Fruit fly (Drosophila melanogaster) whole organism, embryonic: ENCODE results near the gene Smox.

ENCODE experiments used
- Antp ChIP-seq: fragments of 200-800 bp; sonication (Bioruptor generic); optimal IDR thresholded peaks from 3 replicates; lab custom pipeline; 2016; ENCODE audit warnings: missing biosample characterization, missing genetic modification characterization
- CG1024 ChIP-seq: fragments of 200-800 bp; sonication (Bioruptor generic); IDR thresholded peaks from 2 replicates; pipeline ENCODE4 v1.3.6; 2022; ENCODE audit warnings: missing biosample characterization, missing genetic modification characterization
- CG10431 ChIP-seq: fragments of 200-800 bp; sonication (Bioruptor generic); optimal IDR thresholded peaks from 3 replicates; lab custom pipeline; 2018; ENCODE audit warnings: missing biosample characterization, mild to moderate bottlenecking, missing genetic modification characterization
- CG10543 ChIP-seq: fragments of 200-800 bp; sonication (Bioruptor generic); optimal IDR thresholded peaks from 3 replicates; lab custom pipeline; 2017; ENCODE audit warnings: missing biosample characterization, mild to moderate bottlenecking, missing genetic modification characterization, moderate library complexity
- CG10565 ChIP-seq: fragments of 200-800 bp; sonication (Bioruptor generic); optimal IDR thresholded peaks from 3 replicates; lab custom pipeline; 2016; ENCODE audit warnings: missing biosample characterization, mild to moderate bottlenecking, missing genetic modification characterization
- CG12219 ChIP-seq: fragments of 200-800 bp; sonication (Bioruptor generic); optimal IDR thresholded peaks from 3 replicates; lab custom pipeline; 2018; ENCODE audit warnings: missing biosample characterization, mild to moderate bottlenecking, missing genetic modification characterization
- CG12769 ChIP-seq: fragments of 200-800 bp; sonication (Bioruptor generic); optimal IDR thresholded peaks from 2 replicates; lab custom pipeline; 2019; ENCODE audit warnings: missing biosample characterization, mild to moderate bottlenecking, missing genetic modification characterization, moderate library complexity
- CG13424 ChIP-seq: fragments of 200-800 bp; sonication (Bioruptor generic); optimal IDR thresholded peaks from 2 replicates; lab custom pipeline; 2019; ENCODE audit warnings: missing biosample characterization, mild to moderate bottlenecking, missing genetic modification characterization, moderate library complexity
- CG1647 ChIP-seq: fragments of 200-800 bp; sonication (Bioruptor generic); optimal IDR thresholded peaks from 3 replicates; lab custom pipeline; 2016; ENCODE audit warnings: missing biosample characterization, missing genetic modification characterization
- CG17359 ChIP-seq: fragments of 200-800 bp; sonication (Bioruptor generic); optimal IDR thresholded peaks from 3 replicates; lab custom pipeline; 2018; ENCODE audit warnings: missing biosample characterization, mild to moderate bottlenecking, missing genetic modification characterization, moderate library complexity
- CG17612 ChIP-seq: fragments of 200-800 bp; sonication (Bioruptor generic); IDR thresholded peaks from 2 replicates; pipeline ENCODE4 v1.3.6; 2022; ENCODE audit warnings: missing biosample characterization, missing genetic modification characterization
- CG1792 ChIP-seq: fragments of 200-800 bp; sonication (Bioruptor generic); optimal IDR thresholded peaks from 2 replicates; lab custom pipeline; 2016; ENCODE audit warnings: missing biosample characterization, missing genetic modification characterization
- CG2116 ChIP-seq: fragments of 200-800 bp; sonication (Bioruptor generic); optimal IDR thresholded peaks from 3 replicates; lab custom pipeline; 2018; ENCODE audit warnings: missing biosample characterization, mild to moderate bottlenecking, missing genetic modification characterization
- CG2120 ChIP-seq: fragments of 200-800 bp; sonication (Bioruptor generic); optimal IDR thresholded peaks from 3 replicates; lab custom pipeline; 2016; ENCODE audit warnings: missing biosample characterization, missing genetic modification characterization
- CG33213 ChIP-seq: fragments of 200-800 bp; sonication (Bioruptor generic); optimal IDR thresholded peaks from 3 replicates; lab custom pipeline; 2016; ENCODE audit warnings: missing biosample characterization, missing genetic modification characterization
- CG42726 ChIP-seq: fragments of 200-800 bp; sonication (Bioruptor generic); IDR thresholded peaks from 2 replicates; pipeline ENCODE4 v1.3.6; 2022; ENCODE audit warnings: missing biosample characterization, missing genetic modification characterization; ENCODE audit not compliant: partially characterized antibody
- CG6272 ChIP-seq: fragments of 200-800 bp; sonication (Bioruptor generic); IDR thresholded peaks from 2 replicates; pipeline ENCODE4 v1.3.6; 2022; ENCODE audit warnings: missing biosample characterization, missing genetic modification characterization
- D19B ChIP-seq: fragments of 200-800 bp; sonication (Bioruptor generic); optimal IDR thresholded peaks from 2 replicates; lab custom pipeline; 2017; ENCODE audit warnings: missing biosample characterization, mild to moderate bottlenecking, missing genetic modification characterization
- Dip2 ChIP-seq: fragments of 200-800 bp; sonication (Bioruptor generic); IDR thresholded peaks from 2 replicates; pipeline ENCODE4 v1.3.6; 2022; ENCODE audit warnings: missing biosample characterization, missing genetic modification characterization
- Fer1 ChIP-seq: fragments of 200-800 bp; sonication (Bioruptor generic); optimal IDR thresholded peaks from 2 replicates; lab custom pipeline; 2017; ENCODE audit warnings: missing biosample characterization, mild to moderate bottlenecking, missing genetic modification characterization
- HHEX ChIP-seq: fragments of 200-800 bp; sonication (Bioruptor generic); optimal IDR thresholded peaks from 3 replicates; lab custom pipeline; 2017; ENCODE audit warnings: missing biosample characterization, mild to moderate bottlenecking, missing genetic modification characterization, missing genetic modification reagents
- NC2α ChIP-seq: fragments of 200-800 bp; sonication (Bioruptor generic); optimal IDR thresholded peaks from 2 replicates; lab custom pipeline; 2016; ENCODE audit warnings: missing biosample characterization, missing genetic modification characterization
- Nf-YC ChIP-seq: fragments of 200-800 bp; optimal IDR thresholded peaks from 3 replicates; lab custom pipeline; 2019; ENCODE audit warnings: missing biosample characterization, mild to moderate bottlenecking, missing genetic modification characterization, moderate library complexity
- NfI ChIP-seq: fragments of 200-800 bp; sonication (Bioruptor generic); optimal IDR thresholded peaks from 3 replicates; lab custom pipeline; 2018; ENCODE audit warnings: missing biosample characterization, mild to moderate bottlenecking, missing genetic modification characterization, moderate library complexity
- Oaz ChIP-seq: fragments of 200-800 bp; sonication (Bioruptor generic); IDR thresholded peaks from 2 replicates; pipeline ENCODE4 v1.3.6; 2022; ENCODE audit warnings: missing biosample characterization, missing genetic modification characterization
- Rfx ChIP-seq: fragments of 200-800 bp; sonication (Bioruptor generic); IDR thresholded peaks from 2 replicates; pipeline ENCODE4 v1.3.6; 2022; ENCODE audit warnings: missing biosample characterization, missing genetic modification characterization
- Taf1 ChIP-seq: fragments of 200-800 bp; sonication (Bioruptor generic); IDR thresholded peaks from 2 replicates; pipeline ENCODE4 v1.3.6; 2022; ENCODE audit warnings: missing biosample characterization, missing genetic modification characterization
- ash1 ChIP-seq: fragments of 200-800 bp; sonication (Bioruptor generic); optimal IDR thresholded peaks from 2 replicates; lab custom pipeline; 2018; ENCODE audit warnings: missing biosample characterization, mild to moderate bottlenecking, missing genetic modification characterization
- az2 ChIP-seq: fragments of 200-800 bp; sonication (Bioruptor generic); optimal IDR thresholded peaks from 3 replicates; lab custom pipeline; 2016; ENCODE audit warnings: missing biosample characterization, missing genetic modification characterization
- bsh ChIP-seq, 2 experiments: fragments of 200-800 bp; sonication (Bioruptor generic); optimal IDR thresholded peaks; 2 replicates each; lab custom pipeline; 2017 to 2018; ENCODE audit warnings: mild to moderate bottlenecking in 2 of 2, missing biosample characterization in 2 of 2, missing genetic modification characterization in 2 of 2, moderate library complexity in 1 of 2
- caup ChIP-seq: fragments of 200-800 bp; sonication (Bioruptor generic); optimal IDR thresholded peaks from 3 replicates; lab custom pipeline; 2017; ENCODE audit warnings: missing biosample characterization, mild to moderate bottlenecking, missing genetic modification characterization, moderate library complexity; ENCODE audit not compliant: severe bottlenecking
- dmrt11E ChIP-seq: fragments of 200-800 bp; sonication (Bioruptor generic); optimal IDR thresholded peaks from 3 replicates; lab custom pipeline; 2018; ENCODE audit warnings: missing biosample characterization, mild to moderate bottlenecking, missing genetic modification characterization, moderate library complexity
- fd3F ChIP-seq: fragments of 200-800 bp; sonication (Bioruptor generic); optimal IDR thresholded peaks from 2 replicates; lab custom pipeline; 2018; ENCODE audit warnings: missing biosample characterization, mild to moderate bottlenecking, missing genetic modification characterization, moderate library complexity
- gsb-n ChIP-seq: fragments of 200-800 bp; sonication (Bioruptor generic); optimal IDR thresholded peaks from 3 replicates; lab custom pipeline; 2018; ENCODE audit warnings: missing biosample characterization, mild to moderate bottlenecking, missing genetic modification characterization
- ham ChIP-seq: fragments of 200-800 bp; sonication (Bioruptor generic); IDR thresholded peaks from 2 replicates; pipeline ENCODE4 v1.3.6; 2022; ENCODE audit warnings: missing biosample characterization, missing genetic modification characterization
- her ChIP-seq: fragments of 200-800 bp; sonication (Bioruptor generic); optimal IDR thresholded peaks from 2 replicates; lab custom pipeline; 2016; ENCODE audit warnings: missing biosample characterization, missing genetic modification characterization
- inv ChIP-seq: fragments of 200-800 bp; sonication (Bioruptor generic); IDR thresholded peaks from 2 replicates; pipeline ENCODE4 v1.3.6; 2022; ENCODE audit warnings: missing biosample characterization, missing genetic modification characterization; ENCODE audit not compliant: partially characterized antibody
- ken ChIP-seq: fragments of 200-800 bp; sonication (Bioruptor generic); IDR thresholded peaks from 3 replicates; pipeline ENCODE4 v1.3.6; 2022; ENCODE audit warnings: missing biosample characterization, missing genetic modification characterization
- klu ChIP-seq: fragments of 200-800 bp; sonication (Bioruptor generic); IDR thresholded peaks from 2 replicates; pipeline ENCODE4 v1.3.6; 2022; ENCODE audit warnings: missing biosample characterization, missing genetic modification characterization
- lbe ChIP-seq: fragments of 200-800 bp; sonication (Bioruptor generic); optimal IDR thresholded peaks from 2 replicates; lab custom pipeline; 2016; ENCODE audit warnings: missing biosample characterization, mild to moderate bottlenecking, missing genetic modification characterization
- lov ChIP-seq, 2 experiments: fragments of 200-800 bp in 1 of 2; fragments of >200 bp in 1 of 2; sonication (Bioruptor generic) in 1 of 2; IDR thresholded peaks in 1 of 2; optimal IDR thresholded peaks in 1 of 2; 2 replicates in 1 of 2; 3 replicates in 1 of 2; pipeline versions ENCODE4 v1.3.6 to Lab custom; 2017 to 2022; ENCODE audit warnings: missing biosample characterization in 1 of 2, missing genetic modification characterization in 1 of 2
- mirr ChIP-seq: fragments of 200-800 bp; sonication (Bioruptor generic); optimal IDR thresholded peaks from 3 replicates; lab custom pipeline; 2018; ENCODE audit warnings: missing biosample characterization, mild to moderate bottlenecking, missing genetic modification characterization
- mld ChIP-seq: fragments of 200-800 bp; sonication (Bioruptor generic); IDR thresholded peaks from 3 replicates; pipeline ENCODE4 v1.3.6; 2022; ENCODE audit warnings: missing biosample characterization, missing genetic modification characterization; ENCODE audit not compliant: partially characterized antibody
- nom ChIP-seq: fragments of 200-800 bp; sonication (Bioruptor generic); optimal IDR thresholded peaks from 2 replicates; lab custom pipeline; 2017; ENCODE audit warnings: missing biosample characterization, missing genetic modification characterization, mild to moderate bottlenecking, moderate library complexity, missing genetic modification reagents
- rib ChIP-seq: fragments of 200-800 bp; sonication (Bioruptor generic); IDR thresholded peaks from 2 replicates; pipeline ENCODE4 v1.3.6; 2022; ENCODE audit warnings: missing biosample characterization, missing genetic modification characterization
- slou ChIP-seq: fragments of 200-800 bp; sonication (Bioruptor generic); optimal IDR thresholded peaks from 3 replicates; lab custom pipeline; 2016; ENCODE audit warnings: missing biosample characterization, missing genetic modification characterization
- sqz ChIP-seq: fragments of 200-800 bp; sonication (Bioruptor generic); optimal IDR thresholded peaks from 3 replicates; lab custom pipeline; 2018; ENCODE audit warnings: missing biosample characterization, mild to moderate bottlenecking, missing genetic modification characterization
- tio ChIP-seq: fragments of 200-800 bp; sonication (Bioruptor generic); optimal IDR thresholded peaks from 2 replicates; lab custom pipeline; 2017; ENCODE audit warnings: missing biosample characterization, missing genetic modification characterization, inconsistent platforms
- twi ChIP-seq: fragments of 200-800 bp; optimal IDR thresholded peaks from 2 replicates; lab custom pipeline; 2019; ENCODE audit warnings: missing biosample characterization, mild to moderate bottlenecking, missing genetic modification characterization, moderate library complexity
- unc-4 ChIP-seq: fragments of 200-800 bp; sonication (Bioruptor generic); IDR thresholded peaks from 2 replicates; pipeline ENCODE4 v1.3.6; 2022; ENCODE audit warnings: missing biosample characterization, missing genetic modification characterization; ENCODE audit not compliant: partially characterized antibody

Gene Smox

dm6 chrX:8112715-8113114, 29.4 kb downstream of the Smox start (continued):
- TF ChIP-seq inv (GFP tag; lab: Robert Waterston, UW), result no peak
- TF ChIP-seq mld (GFP tag; lab: Robert Waterston, UW), result no peak
- 0 out of 2 replicates have a peak, but pooled peaks have one; percentile 14 for TF ChIP-seq ham (GFP tag; lab: Robert Waterston, UW)
- TF ChIP-seq CG10431, result no peak
- peak; percentile 5 for TF ChIP-seq Antp
- no peak for TF ChIP-seq NC2α
- TF ChIP-seq tio (GFP tag; lab: Kevin White, UChicago), result no peak
- TF ChIP-seq nom (GFP tag; lab: Kevin White, UChicago), result no peak
- no peak for TF ChIP-seq CG12219
- TF ChIP-seq CG10565 (GFP tag; lab: Kevin White, UChicago), result no peak
- TF ChIP-seq CG42726 (GFP tag; lab: Robert Waterston, UW), result no peak
- peak; percentile 37 for TF ChIP-seq D19B (GFP tag; lab: Kevin White, UChicago)
- TF ChIP-seq Nf-YC, result no peak
- TF ChIP-seq CG17359 (tag; lab: Kevin White, UChicago), result peak; percentile 6
- TF ChIP-seq CG12769 (tag; lab: Kevin White, UChicago), result no peak
- TF ChIP-seq CG6272 (GFP tag; lab: Robert Waterston, UW), result no peak
- 0 out of 2 replicates have a peak, but pooled peaks have one; percentile 31 for TF ChIP-seq Oaz (GFP tag; lab: Robert Waterston, UW)
- TF ChIP-seq unc-4 (GFP tag; lab: Robert Waterston, UW), result no peak
- TF ChIP-seq twi (tag; lab: Kevin White, UChicago), result no peak
- TF ChIP-seq ken (GFP tag; lab: Robert Waterston, UW), result no peak
- 0 out of 2 replicates have a peak, but pooled peaks have one; percentile 25 for TF ChIP-seq Taf1 (GFP tag; lab: Robert Waterston, UW)
- TF ChIP-seq Rfx (GFP tag; lab: Robert Waterston, UW), result peak; percentile 70
- no peak for TF ChIP-seq bsh (GFP tag; optimal IDR thresholded peaks at IDR 0.05; lab: Kevin White, UChicago)
- TF ChIP-seq CG10543 (GFP tag; lab: Kevin White, UChicago), result no peak
- peak; percentile 62 for TF ChIP-seq Fer1 (GFP tag; lab: Kevin White, UChicago)
- TF ChIP-seq klu (GFP tag; lab: Robert Waterston, UW), result no peak
- no peak for TF ChIP-seq az2 (GFP tag; lab: Kevin White, UChicago)
- peak; percentile 8 for TF ChIP-seq slou
- no peak for TF ChIP-seq CG1792 (GFP tag; lab: Kevin White, UChicago)
- TF ChIP-seq dmrt11E (tag; lab: Kevin White, UChicago), result no peak
- no peak for TF ChIP-seq lbe (GFP tag; lab: Kevin White, UChicago)
- no peak for TF ChIP-seq ash1 (GFP tag; lab: Kevin White, UChicago)
- TF ChIP-seq NfI (GFP tag; lab: Kevin White, UChicago), result peak; percentile 39
- peak; percentile 44 for TF ChIP-seq HHEX (GFP tag; lab: Kevin White, UChicago)
- no peak for TF ChIP-seq Dip2 (GFP tag; lab: Robert Waterston, UW)
- peak; percentile 55 for TF ChIP-seq CG2120 (GFP tag; lab: Kevin White, UChicago)
- TF ChIP-seq CG13424 (tag; lab: Kevin White, UChicago), result no peak
- no peak for TF ChIP-seq CG1647 (GFP tag; lab: Kevin White, UChicago)
- TF ChIP-seq CG1024 (GFP tag; lab: Robert Waterston, UW), result no peak
- TF ChIP-seq lov (optimal IDR thresholded peaks at IDR 0.05; lab: Kevin White, UChicago), result no peak
- no peak for TF ChIP-seq lov (GFP tag; IDR thresholded peaks at IDR 0.05; lab: Robert Waterston, UW)
- no peak for TF ChIP-seq her (GFP tag; lab: Kevin White, UChicago)
- peak; percentile 46 for TF ChIP-seq caup (GFP tag; lab: Kevin White, UChicago)
- no peak for TF ChIP-seq CG2116 (GFP tag; lab: Kevin White, UChicago)
- no peak for TF ChIP-seq mirr (GFP tag; lab: Kevin White, UChicago)
- TF ChIP-seq rib, result no peak
- TF ChIP-seq sqz, result no peak
- no peak for TF ChIP-seq gsb-n (tag; lab: Kevin White, UChicago)
- TF ChIP-seq CG17612 (GFP tag; lab: Robert Waterston, UW), result no peak
- peak; percentile 10 for TF ChIP-seq fd3F
- TF ChIP-seq CG33213 (GFP tag; lab: Kevin White, UChicago), result no peak
